Fruit fly (Drosophila melanogaster) whole organism, embryonic: ENCODE data around the gene Ppi1.
A peak's percentile ranks its signal among the peaks of the same experiment; 100 is the strongest.

ENCODE experiments used
- Asciz ChIP-seq: fragments of 200-800 bp; sonication (Bioruptor generic); optimal IDR thresholded peaks from 2 replicates; lab custom pipeline; 2017; ENCODE audit warnings: missing biosample characterization, mild to moderate bottlenecking, missing genetic modification characterization, missing genetic modification reagents
- Atf6 ChIP-seq: fragments of 200-800 bp; sonication (Bioruptor generic); IDR thresholded peaks from 2 replicates; pipeline ENCODE4 v1.3.6; 2022; ENCODE audit warnings: missing biosample characterization, missing genetic modification characterization
- CG10209 ChIP-seq: fragments of 200-800 bp; sonication (Bioruptor generic); optimal IDR thresholded peaks from 3 replicates; lab custom pipeline; 2017; ENCODE audit warnings: missing biosample characterization, mild to moderate bottlenecking, missing genetic modification characterization, missing genetic modification reagents
- CG10321 ChIP-seq: fragments of 200-800 bp; sonication (Bioruptor generic); IDR thresholded peaks from 2 replicates; pipeline ENCODE4 v1.3.6; 2022; ENCODE audit warnings: missing biosample characterization, missing genetic modification characterization
- CG14667 ChIP-seq: fragments of 200-800 bp; sonication (Bioruptor generic); IDR thresholded peaks from 2 replicates; pipeline ENCODE4 v1.3.6; 2022; ENCODE audit warnings: missing biosample characterization, missing genetic modification characterization
- CG14710 ChIP-seq: fragments of 200-800 bp; sonication (Bioruptor generic); optimal IDR thresholded peaks from 3 replicates; lab custom pipeline; 2019; ENCODE audit warnings: missing biosample characterization, mild to moderate bottlenecking, missing genetic modification characterization, moderate library complexity
- CG14860 ChIP-seq: fragments of 200-800 bp; sonication (Bioruptor generic); IDR thresholded peaks from 3 replicates; pipeline ENCODE4 v1.3.6; 2022; ENCODE audit warnings: missing biosample characterization, missing genetic modification characterization; ENCODE audit not compliant: partially characterized antibody
- CG17328 ChIP-seq: fragments of 200-800 bp; sonication (Bioruptor generic); IDR thresholded peaks from 2 replicates; pipeline ENCODE4 v1.3.6; 2022; ENCODE audit warnings: missing biosample characterization, missing genetic modification characterization
- CG18011 ChIP-seq: fragments of 200-800 bp; sonication (Bioruptor generic); optimal IDR thresholded peaks from 2 replicates; lab custom pipeline; 2017; ENCODE audit warnings: missing biosample characterization, missing genetic modification characterization, mild to moderate bottlenecking, moderate library complexity, missing genotype
- CG2199 ChIP-seq: fragments of 200-800 bp; sonication (Bioruptor generic); IDR thresholded peaks from 3 replicates; pipeline ENCODE4 v1.3.6; 2022; ENCODE audit warnings: missing biosample characterization, missing genetic modification characterization
- CG2202 ChIP-seq: fragments of 200-800 bp; sonication (Bioruptor generic); optimal IDR thresholded peaks from 2 replicates; lab custom pipeline; 2018; ENCODE audit warnings: missing biosample characterization, mild to moderate bottlenecking, missing genetic modification characterization
- CG2712 ChIP-seq: fragments of 200-800 bp; optimal IDR thresholded peaks from 3 replicates; lab custom pipeline; 2019; ENCODE audit warnings: missing biosample characterization, mild to moderate bottlenecking, missing genetic modification characterization, moderate library complexity
- CG30403 ChIP-seq: fragments of 200-800 bp; sonication (Bioruptor generic); optimal IDR thresholded peaks from 3 replicates; lab custom pipeline; 2016; ENCODE audit warnings: missing biosample characterization, missing genetic modification characterization
- CG3281 ChIP-seq: fragments of 200-800 bp; sonication (Bioruptor generic); optimal IDR thresholded peaks from 3 replicates; lab custom pipeline; 2017; ENCODE audit warnings: missing biosample characterization, mild to moderate bottlenecking, missing genetic modification characterization
- CG3407 ChIP-seq: fragments of 200-800 bp; sonication (Bioruptor generic); optimal IDR thresholded peaks from 2 replicates; lab custom pipeline; 2018; ENCODE audit warnings: missing biosample characterization, mild to moderate bottlenecking, missing genetic modification characterization
- CG4617 ChIP-seq: fragments of 200-800 bp; sonication (Bioruptor generic); optimal IDR thresholded peaks from 3 replicates; lab custom pipeline; 2016; ENCODE audit warnings: missing biosample characterization, missing genetic modification characterization, borderline replicate concordance
- CG6854 ChIP-seq: fragments of 200-800 bp; sonication (Bioruptor generic); optimal IDR thresholded peaks from 3 replicates; lab custom pipeline; 2017; ENCODE audit warnings: missing biosample characterization, mild to moderate bottlenecking, missing genetic modification characterization
- CG7963 ChIP-seq: fragments of 200-800 bp; sonication (Bioruptor generic); IDR thresholded peaks from 3 replicates; pipeline ENCODE4 v1.3.6; 2022; ENCODE audit warnings: missing biosample characterization, missing genetic modification characterization; ENCODE audit not compliant: partially characterized antibody
- CG8765 ChIP-seq: fragments of 200-800 bp; sonication (Bioruptor generic); IDR thresholded peaks from 2 replicates; pipeline ENCODE4 v1.3.6; 2022; ENCODE audit warnings: missing biosample characterization, missing genetic modification characterization
- D19A ChIP-seq: fragments of 200-800 bp; optimal IDR thresholded peaks from 3 replicates; lab custom pipeline; 2019; ENCODE audit warnings: missing biosample characterization, mild to moderate bottlenecking, missing genetic modification characterization, moderate library complexity
- Dfd ChIP-seq, 2 experiments: fragments of >200 bp; optimal IDR thresholded peaks; 2 replicates each; lab custom pipeline; 2017; ENCODE audit warnings: missing biosample characterization in 2 of 2, missing genetic modification characterization in 2 of 2
- Dip3 ChIP-seq: fragments of 200-800 bp; sonication (Bioruptor generic); optimal IDR thresholded peaks from 3 replicates; lab custom pipeline; 2016; ENCODE audit warnings: missing biosample characterization, missing genetic modification characterization
- ERR ChIP-seq: fragments of 200-800 bp; sonication (Bioruptor generic); optimal IDR thresholded peaks from 2 replicates; lab custom pipeline; 2016; ENCODE audit warnings: missing biosample characterization, missing genetic modification characterization
- Elba2 ChIP-seq: fragments of 200-800 bp; sonication (Bioruptor generic); optimal IDR thresholded peaks from 3 replicates; lab custom pipeline; 2016; ENCODE audit warnings: missing biosample characterization, missing genetic modification characterization
- Hr3 ChIP-seq: fragments of 200-800 bp; sonication (Bioruptor generic); optimal IDR thresholded peaks from 3 replicates; lab custom pipeline; 2016; ENCODE audit warnings: missing biosample characterization, missing genetic modification characterization
- Hr78 ChIP-seq, 2 experiments: fragments of 200-800 bp in 1 of 2; fragments of >200 bp in 1 of 2; sonication (Bioruptor generic) in 1 of 2; optimal IDR thresholded peaks; 2 replicates each; lab custom pipeline; 2017 to 2019; ENCODE audit warnings: missing biosample characterization in 2 of 2, missing genetic modification characterization in 2 of 2, mild to moderate bottlenecking in 1 of 2, moderate library complexity in 1 of 2
- Jarid2 ChIP-seq: fragments of 200-800 bp; sonication (Bioruptor generic); optimal IDR thresholded peaks from 3 replicates; lab custom pipeline; 2017; ENCODE audit warnings: mild to moderate bottlenecking, missing biosample characterization, missing genetic modification reagents, missing genetic modification characterization
- Lpt ChIP-seq: fragments of >200 bp; optimal IDR thresholded peaks from 2 replicates; lab custom pipeline; 2018; ENCODE audit warnings: missing biosample characterization, missing genetic modification characterization
- MBD-R2 ChIP-seq: fragments of 200-800 bp; sonication (Bioruptor generic); IDR thresholded peaks from 2 replicates; pipeline ENCODE4 v1.3.6; 2022; ENCODE audit warnings: missing biosample characterization, missing genetic modification characterization
- Mes4 ChIP-seq: fragments of 200-800 bp; sonication (Bioruptor generic); optimal IDR thresholded peaks from 2 replicates; lab custom pipeline; 2016; ENCODE audit warnings: missing biosample characterization, missing genetic modification characterization
- Mrtf ChIP-seq: fragments of 200-800 bp; sonication (Bioruptor generic); IDR thresholded peaks from 3 replicates; pipeline ENCODE4 v1.3.6; 2022; ENCODE audit warnings: missing biosample characterization, missing genetic modification characterization
- Nf-YB ChIP-seq: fragments of 200-800 bp; sonication (Bioruptor generic); optimal IDR thresholded peaks from 3 replicates; lab custom pipeline; 2019; ENCODE audit warnings: missing biosample characterization, mild to moderate bottlenecking, missing genetic modification characterization, moderate library complexity
- Optix ChIP-seq: fragments of 200-800 bp; sonication (Bioruptor generic); IDR thresholded peaks from 3 replicates; pipeline ENCODE4 v1.3.6; 2022; ENCODE audit warnings: missing biosample characterization, missing genetic modification characterization
- Tbp ChIP-seq: fragments of >200 bp; optimal IDR thresholded peaks from 2 replicates; lab custom pipeline; 2018; ENCODE audit warnings: missing biosample characterization, missing genetic modification characterization
- Xrp1 ChIP-seq: fragments of 200-800 bp; sonication (Bioruptor generic); IDR thresholded peaks from 2 replicates; pipeline ENCODE4 v1.3.6; 2022; ENCODE audit warnings: missing biosample characterization, missing genetic modification characterization
- YL-1 ChIP-seq: fragments of 200-800 bp; sonication (Bioruptor generic); optimal IDR thresholded peaks from 3 replicates; lab custom pipeline; 2017; ENCODE audit warnings: missing biosample characterization, mild to moderate bottlenecking, missing genetic modification characterization
- ara ChIP-seq: fragments of 200-800 bp; sonication (Bioruptor generic); IDR thresholded peaks from 2 replicates; pipeline ENCODE4 v1.3.6; 2022; ENCODE audit warnings: missing biosample characterization, missing genetic modification characterization
- dimm ChIP-seq: fragments of 200-800 bp; sonication (Bioruptor generic); IDR thresholded peaks from 2 replicates; pipeline ENCODE4 v1.3.6; 2022; ENCODE audit warnings: missing biosample characterization, missing genetic modification characterization
- gem ChIP-seq: fragments of 200-800 bp; sonication (Bioruptor generic); optimal IDR thresholded peaks from 2 replicates; lab custom pipeline; 2019; ENCODE audit warnings: missing biosample characterization, mild to moderate bottlenecking, missing genetic modification characterization, moderate library complexity
- gfzf ChIP-seq: fragments of 200-800 bp; sonication (Bioruptor generic); optimal IDR thresholded peaks from 2 replicates; lab custom pipeline; 2016; ENCODE audit warnings: missing biosample characterization, mild to moderate bottlenecking, missing genetic modification characterization, moderate library complexity
- hb ChIP-seq: fragments of 200-800 bp; sonication (Bioruptor generic); IDR thresholded peaks from 3 replicates; pipeline ENCODE4 v1.3.6; 2022; ENCODE audit warnings: missing biosample characterization, missing genetic modification characterization; ENCODE audit not compliant: partially characterized antibody
- nmo ChIP-seq: fragments of 200-800 bp; sonication (Bioruptor generic); optimal IDR thresholded peaks from 2 replicates; lab custom pipeline; 2018; ENCODE audit warnings: missing biosample characterization, mild to moderate bottlenecking, missing genetic modification characterization, moderate library complexity
- psq ChIP-seq: fragments of 200-800 bp; sonication (Bioruptor generic); optimal IDR thresholded peaks from 2 replicates; lab custom pipeline; 2017; ENCODE audit warnings: missing biosample characterization, missing genetic modification characterization
- sc ChIP-seq, 3 experiments: fragments of >200 bp in 2 of 3; fragments of 200-800 bp in 1 of 3; sonication (Bioruptor generic) in 1 of 3; optimal IDR thresholded peaks; 2 replicates in 2 of 3; 3 replicates in 1 of 3; lab custom pipeline; 2017; ENCODE audit warnings: mild to moderate bottlenecking in 1 of 3, missing biosample characterization in 1 of 3, missing genetic modification characterization in 1 of 3, missing genetic modification reagents in 1 of 3
- sens ChIP-seq: fragments of 200-800 bp; sonication (Bioruptor generic); peaks from one replicate; lab custom pipeline; 2016; ENCODE audit warnings: missing biosample characterization, missing genetic modification characterization
- sima ChIP-seq: fragments of 200-800 bp; sonication (Bioruptor generic); optimal IDR thresholded peaks from 2 replicates; lab custom pipeline; 2016; ENCODE audit warnings: missing biosample characterization, missing genetic modification characterization
- so ChIP-seq: fragments of 200-800 bp; sonication (Bioruptor generic); IDR thresholded peaks from 3 replicates; pipeline ENCODE4 v1.3.6; 2022; ENCODE audit warnings: missing biosample characterization, missing genetic modification characterization
- tin ChIP-seq: fragments of 200-800 bp; sonication (Bioruptor generic); optimal IDR thresholded peaks from 3 replicates; lab custom pipeline; 2016; ENCODE audit warnings: missing biosample characterization, missing genetic modification characterization
- ttk ChIP-seq: fragments of 200-800 bp; sonication (Bioruptor generic); IDR thresholded peaks from 2 replicates; pipeline ENCODE4 v2.1.2; 2022; ENCODE audit warnings: missing biosample characterization, missing genetic modification characterization
- wor ChIP-seq: fragments of 200-800 bp; sonication (Bioruptor generic); IDR thresholded peaks from 2 replicates; pipeline ENCODE4 v1.3.6; 2022; ENCODE audit warnings: missing biosample characterization, missing genetic modification characterization
- zfh2 ChIP-seq: fragments of 200-800 bp; sonication (Bioruptor generic); optimal IDR thresholded peaks from 2 replicates; lab custom pipeline; 2016; ENCODE audit warnings: missing biosample characterization, missing genetic modification characterization

Gene Ppi1

dm6 chr3R:30164162-30164561 is 35.2 kb upstream of the Ppi1 start (continued):
- no peak for TF ChIP-seq CG8765 (GFP tag; lab: Robert Waterston, UW)
- TF ChIP-seq MBD-R2 (GFP tag; lab: Robert Waterston, UW), result no peak
- TF ChIP-seq CG14667 (GFP tag; lab: Robert Waterston, UW), result no peak
- no peak for TF ChIP-seq gem (tag; lab: Kevin White, UChicago)
- no peak for TF ChIP-seq CG3281 (GFP tag; lab: Kevin White, UChicago)
- no peak for TF ChIP-seq CG6854 (GFP tag; lab: Kevin White, UChicago)
- TF ChIP-seq CG17328 (GFP tag; lab: Robert Waterston, UW), result peak; percentile 53
- 0 out of 2 replicates have a peak, but pooled peaks have one; percentile 31 for TF ChIP-seq Atf6 (GFP tag; lab: Robert Waterston, UW)
- no peak for TF ChIP-seq Hr3 (GFP tag; lab: Kevin White, UChicago)
- TF ChIP-seq hb (GFP tag; lab: Robert Waterston, UW), result no peak
- TF ChIP-seq tin, result no peak
- peak; percentile 15; the same call in 1 of the 3 replicates for TF ChIP-seq Optix (GFP tag; lab: Robert Waterston, UW)
- peak; percentile 42 for TF ChIP-seq CG2712 (tag; lab: Kevin White, UChicago)
- no peak for TF ChIP-seq CG2202 (tag; lab: Kevin White, UChicago)
- TF ChIP-seq CG30403 (GFP tag; lab: Kevin White, UChicago), result peak; percentile 32
- no peak for TF ChIP-seq psq (GFP tag; lab: Kevin White, UChicago)
- no peak for TF ChIP-seq ERR (GFP tag; lab: Kevin White, UChicago)
- TF ChIP-seq CG10209, result peak; percentile 7
- peak; percentile 68; the same call in 1 of the 2 replicates for TF ChIP-seq Xrp1 (GFP tag; lab: Robert Waterston, UW)
- TF ChIP-seq CG2199, result no peak
- TF ChIP-seq Tbp (GFP tag; lab: Kevin White, UChicago), result no peak
- no peak for TF ChIP-seq CG18011 (GFP tag; lab: Kevin White, UChicago)
- peak; percentile 31; the same call in 1 of the 3 replicates for TF ChIP-seq Mrtf
- no peak for TF ChIP-seq D19A (tag; lab: Kevin White, UChicago)
- TF ChIP-seq sens, result peak; percentile 81
- no peak for TF ChIP-seq YL-1 (GFP tag; lab: Kevin White, UChicago)
- no peak for TF ChIP-seq Nf-YB (GFP tag; lab: Kevin White, UChicago)
- TF ChIP-seq sima (GFP tag; lab: Kevin White, UChicago), result no peak
- peak; percentile 48 for TF ChIP-seq ttk (GFP tag; lab: Robert Waterston, UW)
- TF ChIP-seq CG4617 (GFP tag; lab: Kevin White, UChicago), result no peak
- TF ChIP-seq Elba2 (GFP tag; lab: Kevin White, UChicago), result no peak
- TF ChIP-seq CG3407 (GFP tag; lab: Kevin White, UChicago), result no peak
- TF ChIP-seq CG7963 (GFP tag; lab: Robert Waterston, UW), result no peak
- no peak for TF ChIP-seq Dip3 (GFP tag; lab: Kevin White, UChicago)
- TF ChIP-seq wor (GFP tag; lab: Robert Waterston, UW), result peak; percentile 50
- TF ChIP-seq CG14860 (GFP tag; lab: Robert Waterston, UW), result no peak
- peak; percentile 77; the same call in 2 of the 3 replicates for TF ChIP-seq so (GFP tag; lab: Robert Waterston, UW)
- peak; percentile 48; the same call in 1 of the 2 replicates for TF ChIP-seq ara (GFP tag; lab: Robert Waterston, UW)
- TF ChIP-seq CG10321, result no peak
- no peak for TF ChIP-seq Mes4 (GFP tag; lab: Kevin White, UChicago)
- TF ChIP-seq Hr78 (GFP tag; optimal IDR thresholded peaks at IDR 0.05; lab: Kevin White, UChicago), result peak in 1 of 2 experiments; percentile 11
- peak; percentile 24 for TF ChIP-seq nmo (GFP tag; lab: Kevin White, UChicago)
- no peak for TF ChIP-seq gfzf
- no peak for TF ChIP-seq dimm (GFP tag; lab: Robert Waterston, UW)
- TF ChIP-seq Jarid2 (GFP tag; lab: Kevin White, UChicago), result no peak
- no peak for TF ChIP-seq CG14710
- no peak for TF ChIP-seq Asciz
- TF ChIP-seq Dfd (GFP tag; optimal IDR thresholded peaks at IDR 0.05; lab: Kevin White, UChicago), result no peak
- TF ChIP-seq Lpt (GFP tag; lab: Kevin White, UChicago), result no peak
- TF ChIP-seq zfh2, result no peak
- TF ChIP-seq sc (optimal IDR thresholded peaks at IDR 0.05; lab: Kevin White, UChicago), result no peak
- no peak for TF ChIP-seq sc (GFP tag; optimal IDR thresholded peaks at IDR 0.05; lab: Kevin White, UChicago)
